Fruit fly (Drosophila melanogaster): ENCODE measurements around the gene CG13300.

DNA sequence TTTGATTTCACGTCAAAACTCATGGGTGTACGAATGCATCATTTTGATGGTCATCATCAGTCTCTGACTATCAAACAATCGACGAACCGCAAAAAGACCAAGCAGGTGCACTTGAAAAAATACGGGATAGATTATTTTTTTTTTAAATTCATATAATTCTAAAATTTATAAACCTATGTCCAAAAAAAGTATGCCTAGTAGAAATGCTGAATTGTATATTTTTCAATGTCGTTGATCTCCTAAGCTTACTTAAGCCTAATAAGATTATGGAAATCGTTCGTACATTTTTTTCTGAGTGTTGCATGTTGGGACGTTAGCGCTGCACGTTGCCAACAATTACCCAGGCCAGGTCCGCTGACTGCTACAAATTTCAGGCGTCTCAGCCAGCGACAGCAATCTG lies 43.6 kb downstream of the CG13300 start:
- TF ChIP-seq CG11902 (GFP tag; optimal IDR thresholded peaks at IDR 0.05), result no peak
- TF ChIP-seq Blimp-1 (GFP tag; optimal IDR thresholded peaks at IDR 0.05), result no peak
- peak; percentile 23 for TF ChIP-seq net (GFP tag; optimal IDR thresholded peaks at IDR 0.05)
- TF ChIP-seq Gug (GFP tag; IDR thresholded peaks at IDR 0.05), result peak; percentile 68
- no peak for TF ChIP-seq fd85E (GFP tag; optimal IDR thresholded peaks at IDR 0.05)
- peak; percentile 23 for TF ChIP-seq topi (GFP tag; optimal IDR thresholded peaks at IDR 0.05)
- TF ChIP-seq Hr38 (GFP tag; optimal IDR thresholded peaks at IDR 0.05), result no peak
- TF ChIP-seq CG4318 (GFP tag; optimal IDR thresholded peaks at IDR 0.05), result peak; percentile 65
- TF ChIP-seq Sox102F (GFP tag; optimal IDR thresholded peaks at IDR 0.05), result no peak
- peak; percentile 14 for TF ChIP-seq CG16779 (tag; optimal IDR thresholded peaks at IDR 0.05)
- peak; percentile 51 for TF ChIP-seq OdsH (GFP tag; optimal IDR thresholded peaks at IDR 0.05)
- peak; percentile 2 for TF ChIP-seq spab (GFP tag; optimal IDR thresholded peaks at IDR 0.05)
